Worm (Caenorhabditis elegans) whole organism, L1 larva: ENCODE results near the gene F44E2.7.
A peak's percentile ranks its signal among the peaks of the same experiment; 100 is the strongest.

Experiments used
- C04F5.9 ChIP-seq: sonication (generic microtip); optimal IDR thresholded peaks from 2 replicates; lab custom pipeline; 2016; ENCODE audit warnings: missing genetic modification characterization, missing compliant biosample characterization
- Y116A8C.19 ChIP-seq: sonication (generic microtip); optimal IDR thresholded peaks from 2 replicates; lab custom pipeline; 2016; ENCODE audit warnings: missing compliant biosample characterization, missing genetic modification characterization, borderline replicate concordance
- blmp-1 ChIP-seq: fragments of 150-350 bp; optimal IDR thresholded peaks from 2 replicates; lab custom pipeline; 2014; ENCODE audit warnings: missing biosample characterization, missing genetic modification characterization
- ceh-63 ChIP-seq: fragments of 200-800 bp; sonication (Bioruptor generic); optimal IDR thresholded peaks from 2 replicates; lab custom pipeline; 2018; ENCODE audit warnings: mild to moderate bottlenecking, missing genetic modification characterization, missing compliant biosample characterization
- ceh-8 ChIP-seq: fragments of 200-800 bp; sonication (Bioruptor generic); optimal IDR thresholded peaks from 2 replicates; lab custom pipeline; 2018; ENCODE audit warnings: mild to moderate bottlenecking, missing genetic modification characterization, moderate library complexity, missing compliant biosample characterization
- ceh-82 ChIP-seq, 3 experiments: fragments of 150-350 bp in 1 of 3; sonication (generic microtip) in 2 of 3; optimal IDR thresholded peaks; 2 replicates each; lab custom pipeline; 2014 to 2017; ENCODE audit warnings: missing biosample characterization in 3 of 3, missing genetic modification characterization in 3 of 3
- ceh-88 ChIP-seq: fragments of 200-800 bp; sonication (Bioruptor generic); IDR thresholded peaks from 2 replicates; pipeline ENCODE4 v1.3.6; 2022; ENCODE audit warnings: missing genetic modification characterization, missing compliant biosample characterization
- ceh-90 ChIP-seq: sonication (generic microtip); optimal IDR thresholded peaks from 2 replicates; lab custom pipeline; 2016; ENCODE audit warnings: missing genetic modification characterization, missing compliant biosample characterization
- efl-1 ChIP-seq, 4 experiments: fragments of 150-350 bp; optimal IDR thresholded peaks in 3 of 4; peaks in 1 of 4; 1 replicate in 1 of 4; 2 replicates in 3 of 4; lab custom pipeline; 2014; ENCODE audit warnings: missing biosample characterization in 2 of 4, missing genetic modification characterization in 2 of 4, missing genetic modification reagents in 2 of 4
- efl-3 ChIP-seq: fragments of 200-800 bp; sonication (Bioruptor generic); optimal IDR thresholded peaks from 2 replicates; lab custom pipeline; 2018; ENCODE audit warnings: mild to moderate bottlenecking, missing genetic modification characterization, missing compliant biosample characterization
- egl-27 ChIP-seq, 2 experiments: fragments of 150-350 bp in 1 of 2; sonication (generic microtip); optimal IDR thresholded peaks; 3 replicates each; lab custom pipeline; 2017 to 2018; ENCODE audit warnings: missing biosample characterization in 2 of 2, missing genetic modification characterization in 2 of 2, missing genetic modification reagents in 2 of 2
- elt-2 ChIP-seq: sonication (generic microtip); optimal IDR thresholded peaks from 2 replicates; lab custom pipeline; 2016; ENCODE audit warnings: missing genetic modification characterization, mild to moderate bottlenecking, inconsistent platforms, missing compliant biosample characterization, missing genetic modification reagents
- ets-5 ChIP-seq: fragments of 200-800 bp; sonication (Bioruptor generic); IDR thresholded peaks from 2 replicates; pipeline ENCODE4 v1.3.6; 2022; ENCODE audit warnings: missing genetic modification characterization, missing compliant biosample characterization
- fkh-10 ChIP-seq: sonication (generic microtip); optimal IDR thresholded peaks from 2 replicates; lab custom pipeline; 2017; ENCODE audit warnings: missing biosample characterization, missing genetic modification reagents, missing genetic modification characterization
- fkh-4 ChIP-seq: sonication (generic microtip); optimal IDR thresholded peaks from 2 replicates; lab custom pipeline; 2016; ENCODE audit warnings: missing compliant biosample characterization, missing genetic modification characterization, borderline replicate concordance
- fkh-8 ChIP-seq: sonication (generic microtip); optimal IDR thresholded peaks from 2 replicates; lab custom pipeline; 2016; ENCODE audit warnings: mild to moderate bottlenecking, missing genetic modification characterization, missing compliant biosample characterization
- hlh-4 ChIP-seq: sonication (generic microtip); optimal IDR thresholded peaks from 2 replicates; lab custom pipeline; 2016; ENCODE audit warnings: mild to moderate bottlenecking, missing genetic modification characterization, missing compliant biosample characterization
- irx-1 ChIP-seq: sonication (generic microtip); optimal IDR thresholded peaks from 2 replicates; lab custom pipeline; 2016; ENCODE audit warnings: missing genetic modification characterization, missing compliant biosample characterization
- jun-1 ChIP-seq: fragments of 150-350 bp; optimal IDR thresholded peaks from 2 replicates; lab custom pipeline; 2014; ENCODE audit warnings: missing biosample characterization, missing genetic modification reagents, missing genetic modification characterization
- lin-13 ChIP-seq: fragments of 150-350 bp; optimal IDR thresholded peaks from 2 replicates; lab custom pipeline; 2014; ENCODE audit warnings: missing biosample characterization, missing genetic modification reagents, missing genetic modification characterization
- lin-14 ChIP-seq: fragments of 200-800 bp; sonication (Bioruptor generic); optimal IDR thresholded peaks from 2 replicates; lab custom pipeline; 2018; ENCODE audit warnings: mild to moderate bottlenecking, missing genetic modification characterization, moderate library complexity, missing compliant biosample characterization
- lin-35 ChIP-seq, 2 experiments: fragments of 150-350 bp; optimal IDR thresholded peaks; 2 replicates each; lab custom pipeline; 2014; ENCODE audit warnings: missing biosample characterization in 2 of 2, missing genetic modification characterization in 2 of 2, missing genetic modification reagents in 2 of 2
- lsy-2 ChIP-seq, 2 experiments: fragments of 150-350 bp; optimal IDR thresholded peaks; 2 replicates each; lab custom pipeline; 2014; ENCODE audit warnings: missing biosample characterization in 2 of 2, missing genetic modification characterization in 2 of 2
- mep-1 ChIP-seq: fragments of 150-350 bp; optimal IDR thresholded peaks from 2 replicates; lab custom pipeline; 2014; ENCODE audit warnings: missing biosample characterization, missing genetic modification characterization
- nhr-20 ChIP-seq: sonication (generic microtip); optimal IDR thresholded peaks from 2 replicates; lab custom pipeline; 2016; ENCODE audit warnings: mild to moderate bottlenecking, missing genetic modification characterization, missing compliant biosample characterization
- nhr-237 ChIP-seq: fragments of 150-350 bp; optimal IDR thresholded peaks from 2 replicates; lab custom pipeline; 2014; ENCODE audit warnings: missing biosample characterization, missing genetic modification characterization
- nhr-28 ChIP-seq: fragments of 150-350 bp; optimal IDR thresholded peaks from 2 replicates; lab custom pipeline; 2014; ENCODE audit warnings: missing biosample characterization, missing genetic modification characterization
- nhr-47 ChIP-seq: sonication (generic microtip); optimal IDR thresholded peaks from 2 replicates; lab custom pipeline; 2016; ENCODE audit warnings: mild to moderate bottlenecking, missing genetic modification characterization, moderate library complexity, missing compliant biosample characterization
- nhr-71 ChIP-seq: sonication (generic microtip); optimal IDR thresholded peaks from 2 replicates; lab custom pipeline; 2016; ENCODE audit warnings: mild to moderate bottlenecking, missing genetic modification characterization, moderate library complexity, missing compliant biosample characterization
- nhr-85 ChIP-seq: sonication (generic microtip); peaks from one replicate; lab custom pipeline; 2016; ENCODE audit warnings: missing genetic modification characterization, inconsistent platforms, missing compliant biosample characterization
- nhr-90 ChIP-seq: sonication (generic microtip); optimal IDR thresholded peaks from 2 replicates; lab custom pipeline; 2016; ENCODE audit warnings: mild to moderate bottlenecking, missing genetic modification characterization, missing compliant biosample characterization; ENCODE audit not compliant: poor library complexity
- pag-3 ChIP-seq: sonication (generic microtip); optimal IDR thresholded peaks from 2 replicates; lab custom pipeline; 2017; ENCODE audit warnings: missing genetic modification characterization, mild to moderate bottlenecking, missing compliant biosample characterization, antibody characterized with exemption, borderline replicate concordance; ENCODE audit not compliant: insufficient read depth
- pqm-1 ChIP-seq: sonication (generic microtip); optimal IDR thresholded peaks from 3 replicates; lab custom pipeline; 2017; ENCODE audit warnings: missing biosample characterization, missing genetic modification characterization
- rnt-1 ChIP-seq: sonication (generic microtip); optimal IDR thresholded peaks from 2 replicates; lab custom pipeline; 2016; ENCODE audit warnings: mild to moderate bottlenecking, missing genetic modification characterization, moderate library complexity, missing compliant biosample characterization
- snpc-4 ChIP-seq: fragments of 150-350 bp; optimal IDR thresholded peaks from 2 replicates; lab custom pipeline; 2014; ENCODE audit warnings: missing biosample characterization, missing genetic modification characterization
- snu-23 ChIP-seq: sonication (generic microtip); optimal IDR thresholded peaks from 2 replicates; lab custom pipeline; 2016; ENCODE audit warnings: missing genetic modification characterization, missing compliant biosample characterization
- sox-4 ChIP-seq: sonication (generic microtip); optimal IDR thresholded peaks from 2 replicates; lab custom pipeline; 2016; ENCODE audit warnings: missing genetic modification characterization, missing compliant biosample characterization
- swsn-7 ChIP-seq: sonication (generic microtip); optimal IDR thresholded peaks from 2 replicates; lab custom pipeline; 2016; ENCODE audit warnings: missing genetic modification characterization, missing compliant biosample characterization
- tbx-2 ChIP-seq: sonication (generic microtip); optimal IDR thresholded peaks from 2 replicates; lab custom pipeline; 2016; ENCODE audit warnings: missing genetic modification characterization, missing compliant biosample characterization

F44E2.7 gene

DNA sequence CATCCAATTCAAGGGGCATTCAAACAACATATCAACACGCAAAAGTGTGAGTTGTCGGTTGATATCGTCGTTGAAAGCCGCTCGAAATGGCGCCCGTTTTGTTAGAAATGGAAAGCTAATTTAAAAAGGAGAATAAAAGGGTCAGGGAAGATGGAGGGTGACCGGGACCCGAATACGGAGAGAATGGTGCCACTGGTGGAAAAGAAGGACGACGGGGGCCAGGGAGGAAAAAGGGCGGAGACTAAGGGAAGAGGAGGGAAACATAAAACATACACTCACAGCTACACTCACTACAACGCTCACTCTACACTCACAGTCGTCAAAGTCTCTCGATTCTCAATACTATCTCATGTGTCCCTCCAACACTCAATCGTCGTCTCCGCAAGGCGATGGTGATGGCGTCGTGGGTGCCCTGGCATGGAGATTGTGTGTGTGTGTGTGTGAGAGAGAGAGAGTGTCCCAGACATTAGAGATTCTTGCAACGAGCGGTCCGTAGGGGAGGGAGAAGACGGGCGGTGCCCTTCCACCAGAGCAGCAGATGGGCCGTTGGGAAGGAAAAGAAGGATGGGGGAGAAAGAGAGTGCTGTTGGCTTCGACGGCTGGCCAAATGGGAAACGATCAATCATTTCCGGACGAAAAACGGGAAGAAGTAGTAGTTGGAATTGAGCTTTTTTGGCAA lies 25.9 kb upstream of the F44E2.7 start (continued):
- TF ChIP-seq C04F5.9 (tag; lab: Kevin White, UChicago) (peak; percentile 59), rnt-1 (tag; lab: Kevin White, UChicago) (peak; percentile 82), ceh-88 (GFP tag; lab: Robert Waterston, UW) (no peak), fkh-8 (tag; lab: Kevin White, UChicago) (peak; percentile 81), egl-27 (tag; optimal IDR thresholded peaks at IDR 0.05; lab: Kevin White, UChicago) (peak in 1 of 2 experiments; percentile 35), nhr-20 (tag; lab: Kevin White, UChicago) (peak; percentile 79), Y116A8C.19 (tag; lab: Kevin White, UChicago) (no peak), mep-1 (tag; lab: Kevin White, UChicago) (peak; percentile 57), jun-1 (tag; lab: Kevin White, UChicago) (peak; percentile 66), irx-1 (peak; percentile 54), efl-3 (GFP tag; lab: Kevin White, UChicago) (no peak), nhr-28 (no peak), swsn-7 (tag; lab: Kevin White, UChicago) (peak; percentile 88), blmp-1 (peak; percentile 42), snpc-4 (tag; lab: Kevin White, UChicago) (peak; percentile 25), lsy-2 (tag; optimal IDR thresholded peaks at IDR 0.05; lab: Kevin White, UChicago) (peak; percentile 74 to 88), tbx-2 (tag; lab: Kevin White, UChicago) (peak; percentile 84), ceh-90 (tag; lab: Kevin White, UChicago) (no peak), nhr-90 (tag; lab: Kevin White, UChicago) (no peak), lin-13 (GFP tag; lab: Kevin White, UChicago) (no peak), hlh-4 (tag; lab: Kevin White, UChicago) (no peak), fkh-4 (tag; lab: Kevin White, UChicago) (no peak), nhr-47 (tag; lab: Kevin White, UChicago) (peak; percentile 85), efl-1 (optimal IDR thresholded peaks at IDR 0.05; lab: Kevin White, UChicago) (peak; percentile 75 to 76), efl-1 (GFP tag; optimal IDR thresholded peaks at IDR 0.05 in 1 of 2; lab: Kevin White, UChicago) (peak; percentile 25 to 94), pag-3 (no peak), ceh-63 (GFP tag; lab: Kevin White, UChicago) (no peak), nhr-237 (tag; lab: Kevin White, UChicago) (no peak), pqm-1 (tag; lab: Kevin White, UChicago) (no peak), lin-35 (GFP tag; optimal IDR thresholded peaks at IDR 0.05; lab: Kevin White, UChicago) (peak; percentile 44 to 75), sox-4 (peak; percentile 13), nhr-85 (tag; lab: Kevin White, UChicago) (peak; percentile 80), ceh-8 (GFP tag; lab: Kevin White, UChicago) (no peak)
- TF ChIP-seq, all 84 proteins: peak for 45

DNA sequence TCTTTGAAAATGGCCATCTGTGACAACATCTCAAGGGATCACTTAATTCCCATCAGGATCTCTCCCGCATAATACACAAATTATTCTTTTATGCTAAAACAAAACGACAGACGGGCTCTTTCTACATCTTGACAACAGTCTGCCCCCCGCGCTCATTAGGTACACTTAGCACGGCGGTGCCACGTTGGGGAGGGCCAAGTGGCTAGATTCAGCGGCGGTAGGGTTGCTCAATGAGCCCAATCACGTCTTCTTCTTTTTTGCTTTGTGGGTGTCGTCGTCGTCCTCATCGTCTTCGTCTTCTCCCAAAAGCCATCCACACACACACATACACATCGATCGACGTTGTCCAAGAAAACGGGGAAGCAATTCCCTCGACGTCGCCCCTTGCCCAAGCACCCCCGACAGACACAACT lies 24.8 kb upstream of the F44E2.7 start:
- peak; percentile 75 for TF ChIP-seq lin-14 (GFP tag; lab: Kevin White, UChicago)
- TF ChIP-seq ets-5 (GFP tag; lab: Robert Waterston, UW): no peak
- TF ChIP-seq nhr-85 (tag; lab: Kevin White, UChicago): peak; percentile 73
- peak; percentile 28 for TF ChIP-seq ceh-63 (GFP tag; lab: Kevin White, UChicago)
- peak; percentile 19 for TF ChIP-seq nhr-71 (tag; lab: Kevin White, UChicago)
- no peak for TF ChIP-seq fkh-8 (tag; lab: Kevin White, UChicago)
- peak; percentile 39 for TF ChIP-seq swsn-7 (tag; lab: Kevin White, UChicago)
- TF ChIP-seq ceh-82 (tag; optimal IDR thresholded peaks at IDR 0.05; lab: Kevin White, UChicago): peak in 1 of 3 experiments; percentile 64
- TF ChIP-seq fkh-10: peak; percentile 26
- TF ChIP-seq efl-1 (optimal IDR thresholded peaks at IDR 0.05; lab: Kevin White, UChicago): no peak
- peak in 1 of 2 experiments; percentile 72 for TF ChIP-seq efl-1 (GFP tag; optimal IDR thresholded peaks at IDR 0.05 in 1 of 2; lab: Kevin White, UChicago)
- TF ChIP-seq elt-2: no peak
- TF ChIP-seq nhr-47 (tag; lab: Kevin White, UChicago): peak; percentile 11
- no peak for TF ChIP-seq Y116A8C.19 (tag; lab: Kevin White, UChicago)
- peak in 1 of 2 experiments; percentile 8 for TF ChIP-seq lin-35 (GFP tag; optimal IDR thresholded peaks at IDR 0.05; lab: Kevin White, UChicago)
- peak; percentile 8 for TF ChIP-seq snu-23 (GFP tag; lab: Kevin White, UChicago)
- TF ChIP-seq tbx-2 (tag; lab: Kevin White, UChicago): peak; percentile 32
- TF ChIP-seq, all 84 proteins: peak for 12
